Worm (Caenorhabditis elegans): ENCODE data around the gene dcap-1.

ce11 chrIV:1075484-1075883, 20.9 kb upstream of the dcap-1 start:
- TF ChIP-seq T22C8.4 (GFP tag; IDR thresholded peaks at IDR 0.05) (no peak), ztf-23 (GFP tag; IDR thresholded peaks at IDR 0.05) (no peak), ref-1 (GFP tag; conservative IDR thresholded peaks at IDR 0.05) (no peak)

Measured in whole organism, midembryonic.